Worm (Caenorhabditis elegans): Measurements from ENCODE around the gene dpr-1.

ce11 chrV:13949752-13950151, 7.8 kb upstream of the dpr-1 start, which contains the start of gene R10D12.7:
- TF ChIP-seq B0310.2 (tag; optimal IDR thresholded peaks at IDR 0.05) (no peak), scrt-1 (GFP tag; IDR thresholded peaks at IDR 0.05) (no peak), ama-1 (optimal IDR thresholded peaks at IDR 0.05) (no peak), ceh-13 (GFP tag; optimal IDR thresholded peaks at IDR 0.05) (no peak), sea-1 (GFP tag; conservative IDR thresholded peaks at IDR 0.05) (no peak), flt-1 (GFP tag; IDR thresholded peaks at IDR 0.05) (no peak), tbx-37 (GFP tag; conservative IDR thresholded peaks at IDR 0.05) (no peak), pes-1 (GFP tag; IDR thresholded peaks at IDR 0.05) (no peak), aly-1 (tag; optimal IDR thresholded peaks at IDR 0.05) (no peak)

Measured in whole organism, early embryonic.